Worm (Caenorhabditis elegans) whole organism, young adult: Measurements from ENCODE around the gene mam-2.
A peak's percentile ranks its signal among the peaks of the same experiment; 100 is the strongest.

Experiments used
- B0019.2 ChIP-seq: fragments of 200-800 bp; sonication (Bioruptor generic); conservative IDR thresholded peaks from 2 replicates; pipeline ENCODE4 v1.3.6; 2022; ENCODE audit warnings: missing genetic modification reagents, missing genetic modification characterization, missing compliant biosample characterization
- B0336.3 ChIP-seq: fragments of 200-800 bp; sonication (Bioruptor generic); IDR thresholded peaks from 2 replicates; pipeline ENCODE4 v1.3.6; 2022; ENCODE audit warnings: missing genetic modification characterization, missing compliant biosample characterization
- D2030.7 ChIP-seq: fragments of 200-800 bp; sonication (Bioruptor generic); IDR thresholded peaks from 2 replicates; pipeline ENCODE4 v1.3.6; 2022; ENCODE audit warnings: missing genetic modification reagents, missing genetic modification characterization, missing compliant biosample characterization
- F23B12.7 ChIP-seq: sonication (generic microtip); optimal IDR thresholded peaks from 2 replicates; lab custom pipeline; 2017; ENCODE audit warnings: missing genetic modification characterization, mild to moderate bottlenecking, missing compliant biosample characterization, antibody characterized with exemption, moderate library complexity; ENCODE audit not compliant: insufficient read depth
- K11D2.4 ChIP-seq: fragments of 200-800 bp; sonication (Bioruptor generic); IDR thresholded peaks from 2 replicates; pipeline ENCODE4 v1.3.6; 2022; ENCODE audit warnings: missing genetic modification reagents, missing genetic modification characterization, missing compliant biosample characterization
- Y53G8AR.9 ChIP-seq: fragments of 200-800 bp; sonication (Bioruptor generic); conservative IDR thresholded peaks from 2 replicates; pipeline ENCODE4 v1.3.6; 2022; ENCODE audit warnings: missing genetic modification reagents, missing genetic modification characterization, missing compliant biosample characterization
- Y56A3A.18 ChIP-seq: fragments of 200-800 bp; sonication (Bioruptor generic); IDR thresholded peaks from 2 replicates; pipeline ENCODE4 v1.3.6; 2022; ENCODE audit warnings: missing genetic modification reagents, missing genetic modification characterization, missing compliant biosample characterization
- Y67H2A.10 ChIP-seq: fragments of 200-800 bp; sonication (Bioruptor generic); conservative IDR thresholded peaks from 2 replicates; pipeline ENCODE4 v1.3.6; 2022; ENCODE audit warnings: missing genetic modification reagents, missing genetic modification characterization, missing compliant biosample characterization
- Y79H2A.3 ChIP-seq: fragments of 200-800 bp; sonication (Bioruptor generic); conservative IDR thresholded peaks from 2 replicates; pipeline ENCODE4 v1.3.6; 2022; ENCODE audit warnings: missing genetic modification reagents, missing genetic modification characterization, missing compliant biosample characterization
- ZK185.1 ChIP-seq: sonication (generic microtip); optimal IDR thresholded peaks from 2 replicates; lab custom pipeline; 2016; ENCODE audit warnings: mild to moderate bottlenecking, missing genetic modification characterization, missing compliant biosample characterization; ENCODE audit not compliant: poor library complexity, severe bottlenecking
- atf-7 ChIP-seq: sonication (generic microtip); optimal IDR thresholded peaks from 2 replicates; lab custom pipeline; 2017; ENCODE audit warnings: mild to moderate bottlenecking, missing genetic modification characterization, missing compliant biosample characterization
- attf-6 ChIP-seq: fragments of 200-800 bp; sonication (Bioruptor generic); IDR thresholded peaks from 2 replicates; pipeline ENCODE4 v1.3.6; 2022; ENCODE audit warnings: missing genetic modification reagents, missing genetic modification characterization, missing compliant biosample characterization
- ccch-3 ChIP-seq: fragments of 200-800 bp; sonication (Bioruptor generic); optimal IDR thresholded peaks from 2 replicates; lab custom pipeline; 2018; ENCODE audit warnings: mild to moderate bottlenecking, missing genetic modification characterization, missing compliant biosample characterization
- cebp-1 ChIP-seq, 2 experiments: fragments of 200-800 bp in 1 of 2; sonication (Bioruptor generic) in 1 of 2; sonication (generic microtip) in 1 of 2; IDR thresholded peaks in 1 of 2; optimal IDR thresholded peaks in 1 of 2; 2 replicates each; pipeline versions ENCODE4 v1.3.6 to Lab custom; 2017 to 2022; ENCODE audit warnings: missing compliant biosample characterization in 2 of 2, missing genetic modification characterization in 2 of 2, mild to moderate bottlenecking in 1 of 2, missing genetic modification reagents in 1 of 2, moderate library complexity in 1 of 2
- ceh-27 ChIP-seq: fragments of 200-800 bp; sonication (Bioruptor generic); optimal IDR thresholded peaks from 2 replicates; lab custom pipeline; 2018; ENCODE audit warnings: mild to moderate bottlenecking, missing genetic modification characterization, moderate library complexity, missing compliant biosample characterization
- ceh-91 ChIP-seq: fragments of 200-800 bp; sonication (Bioruptor generic); IDR thresholded peaks from 2 replicates; pipeline ENCODE4 v1.3.6; 2022; ENCODE audit warnings: missing genetic modification reagents, missing genetic modification characterization, missing compliant biosample characterization
- die-1 ChIP-seq: sonication (generic microtip); optimal IDR thresholded peaks from 2 replicates; lab custom pipeline; 2016; ENCODE audit warnings: missing genotype, mild to moderate bottlenecking, missing genetic modification characterization, missing compliant biosample characterization
- dpff-1 ChIP-seq: sonication (generic microtip); optimal IDR thresholded peaks from 2 replicates; lab custom pipeline; 2017; ENCODE audit warnings: mild to moderate bottlenecking, missing genetic modification characterization, missing compliant biosample characterization
- ekl-4 ChIP-seq: fragments of 200-800 bp; sonication (Bioruptor generic); IDR thresholded peaks from 2 replicates; pipeline ENCODE4 v1.3.6; 2022; ENCODE audit warnings: missing genetic modification reagents, missing genetic modification characterization, missing compliant biosample characterization
- him-1 ChIP-seq: sonication (generic microtip); optimal IDR thresholded peaks from 2 replicates; lab custom pipeline; 2016; ENCODE audit warnings: missing genotype, missing genetic modification reagents, missing genetic modification characterization, missing compliant biosample characterization
- hmg-1.2 ChIP-seq: fragments of 200-800 bp; sonication (Bioruptor generic); IDR thresholded peaks from 2 replicates; pipeline ENCODE4 v1.3.6; 2022; ENCODE audit warnings: missing genetic modification reagents, missing genetic modification characterization, missing compliant biosample characterization
- hrde-1 ChIP-seq: sonication (generic microtip); optimal IDR thresholded peaks from 2 replicates; lab custom pipeline; 2016; ENCODE audit warnings: missing genetic modification characterization, mild to moderate bottlenecking, missing compliant biosample characterization, moderate library complexity, missing genotype, missing genetic modification reagents, borderline replicate concordance
- lag-1 ChIP-seq: fragments of 200-800 bp; sonication (Bioruptor generic); IDR thresholded peaks from 2 replicates; pipeline ENCODE4 v1.3.6; 2022; ENCODE audit warnings: missing genetic modification reagents, missing genetic modification characterization, missing compliant biosample characterization
- let-607 ChIP-seq, 2 experiments: fragments of 200-800 bp in 1 of 2; sonication (Bioruptor generic) in 1 of 2; sonication (generic microtip) in 1 of 2; optimal IDR thresholded peaks; 2 replicates each; lab custom pipeline; 2016 to 2018; ENCODE audit warnings: mild to moderate bottlenecking in 2 of 2, missing compliant biosample characterization in 2 of 2, missing genetic modification characterization in 2 of 2, moderate library complexity in 2 of 2, missing genotype in 1 of 2
- lin-35 ChIP-seq, 3 experiments: fragments of 150-350 bp in 2 of 3; sonication (generic microtip) in 1 of 3; optimal IDR thresholded peaks; 2 replicates each; lab custom pipeline; 2014 to 2018; ENCODE audit warnings: missing biosample characterization in 3 of 3, missing genetic modification characterization in 3 of 3, missing genetic modification reagents in 3 of 3
- lin-54 ChIP-seq: fragments of 200-800 bp; sonication (Bioruptor generic); optimal IDR thresholded peaks from 2 replicates; lab custom pipeline; 2018; ENCODE audit warnings: mild to moderate bottlenecking, missing genetic modification characterization, missing compliant biosample characterization
- lsl-1 ChIP-seq: fragments of 200-800 bp; sonication (Bioruptor generic); optimal IDR thresholded peaks from 2 replicates; lab custom pipeline; 2018; ENCODE audit warnings: mild to moderate bottlenecking, missing genetic modification characterization, moderate library complexity, missing compliant biosample characterization
- madf-3 ChIP-seq: fragments of 200-800 bp; sonication (Bioruptor generic); IDR thresholded peaks from 2 replicates; pipeline ENCODE4 v1.3.6; 2022; ENCODE audit warnings: missing genetic modification reagents, missing genetic modification characterization, missing compliant biosample characterization
- madf-6 ChIP-seq: fragments of 200-800 bp; sonication (Bioruptor generic); IDR thresholded peaks from 2 replicates; pipeline ENCODE4 v1.3.6; 2022; ENCODE audit warnings: missing genetic modification reagents, missing genetic modification characterization, missing compliant biosample characterization
- mcd-1 ChIP-seq: fragments of 200-800 bp; sonication (Bioruptor generic); IDR thresholded peaks from 2 replicates; pipeline ENCODE4 v1.3.6; 2022; ENCODE audit warnings: missing genetic modification reagents, missing genetic modification characterization, missing compliant biosample characterization
- nfyb-1 ChIP-seq: fragments of 200-800 bp; sonication (Bioruptor generic); IDR thresholded peaks from 2 replicates; pipeline ENCODE4 v1.3.6; 2022; ENCODE audit warnings: missing genetic modification reagents, missing genetic modification characterization, missing compliant biosample characterization
- pha-4 ChIP-seq: fragments of 150-350 bp; sonication (generic microtip); optimal IDR thresholded peaks from 2 replicates; lab custom pipeline; 2014; ENCODE audit warnings: missing biosample characterization, missing genetic modification reagents, missing genetic modification characterization
- rcor-1 ChIP-seq: fragments of 200-800 bp; sonication (Bioruptor generic); IDR thresholded peaks from 2 replicates; pipeline ENCODE4 v1.3.6; 2022; ENCODE audit warnings: missing genetic modification reagents, missing genetic modification characterization, missing compliant biosample characterization
- repo-1 ChIP-seq: sonication (generic microtip); optimal IDR thresholded peaks from 2 replicates; lab custom pipeline; 2017; ENCODE audit warnings: mild to moderate bottlenecking, missing genetic modification characterization, missing compliant biosample characterization
- rpc-1 ChIP-seq, 2 experiments: fragments of 150-350 bp in 1 of 2; sonication (generic microtip) in 1 of 2; optimal IDR thresholded peaks; 2 replicates each; lab custom pipeline; 2014 to 2018; ENCODE audit warnings: missing biosample characterization in 1 of 2, missing genetic modification characterization in 1 of 2, missing genetic modification reagents in 1 of 2, missing genotype in 1 of 2
- sdz-38 ChIP-seq: sonication (generic microtip); optimal IDR thresholded peaks from 2 replicates; lab custom pipeline; 2016; ENCODE audit warnings: missing genotype, missing genetic modification characterization, missing compliant biosample characterization
- snpc-1.1 ChIP-seq: sonication (generic microtip); optimal IDR thresholded peaks from 2 replicates; lab custom pipeline; 2017; ENCODE audit warnings: missing genetic modification characterization, mild to moderate bottlenecking, missing compliant biosample characterization, antibody characterized with exemption, moderate library complexity, missing genotype, missing genetic modification reagents; ENCODE audit not compliant: insufficient read depth
- tbx-9 ChIP-seq: sonication (generic microtip); optimal IDR thresholded peaks from 2 replicates; lab custom pipeline; 2016; ENCODE audit warnings: borderline replicate concordance, missing genetic modification characterization, inconsistent platforms, missing compliant biosample characterization
- ztf-22 ChIP-seq: fragments of 200-800 bp; sonication (Bioruptor generic); optimal IDR thresholded peaks from 2 replicates; lab custom pipeline; 2018; ENCODE audit warnings: mild to moderate bottlenecking, missing genetic modification characterization, moderate library complexity, missing compliant biosample characterization
- ztf-25 ChIP-seq: fragments of 200-800 bp; sonication (Bioruptor generic); IDR thresholded peaks from 2 replicates; pipeline ENCODE4 v1.3.6; 2022; ENCODE audit warnings: missing genetic modification reagents, missing genetic modification characterization, missing compliant biosample characterization
- ztf-26 ChIP-seq: sonication (generic microtip); optimal IDR thresholded peaks from 2 replicates; lab custom pipeline; 2017; ENCODE audit warnings: missing genetic modification characterization, missing compliant biosample characterization

The mam-2 gene

ce11 chrIV:9977602-9978172, 5.3 kb upstream of the mam-2 start, which contains the start of gene dhp-2:
dhp-2 (plus strand) TSS chrIV:9978122.
- TF ChIP-seq snpc-1.1 (tag; lab: Kevin White, UChicago) (no peak), ccch-3 (GFP tag; lab: Kevin White, UChicago) (no peak), tbx-9 (no peak), mcd-1 (no peak), ceh-27 (GFP tag; lab: Kevin White, UChicago) (no peak), ztf-26 (no peak), rcor-1 (no peak), ZK185.1 (tag; lab: Kevin White, UChicago) (no peak), B0336.3 (no peak), rpc-1 (optimal IDR thresholded peaks at IDR 0.05; lab: Kevin White, UChicago) (no peak), rpc-1 (tag; optimal IDR thresholded peaks at IDR 0.05; lab: Kevin White, UChicago) (no peak), repo-1 (tag; lab: Kevin White, UChicago) (no peak), F23B12.7 (tag; lab: Kevin White, UChicago) (no peak), lsl-1 (GFP tag; lab: Kevin White, UChicago) (no peak)

- TF ChIP-seq B0019.2 (GFP tag; lab: Robert Waterston, UW), result no peak
- no peak for TF ChIP-seq sdz-38 (tag; lab: Kevin White, UChicago)
- no peak for TF ChIP-seq die-1 (tag; lab: Kevin White, UChicago)
- TF ChIP-seq hmg-1.2, result peak; percentile 87
- no peak for TF ChIP-seq pha-4 (tag; lab: Kevin White, UChicago)
- TF ChIP-seq mcd-1, result peak; percentile 36; the same call in 1 of the 2 replicates
These were observed 685 bp upstream of the mam-2 start, which contains the start of gene rrp-1 for ce11 chrIV:9982226-9982794. rrp-1 (minus strand) TSS chrIV:9982276.

ce11 chrIV:9989416-9989815, 6.4 kb downstream of the mam-2 start:
- TF ChIP-seq lin-35 (GFP tag; optimal IDR thresholded peaks at IDR 0.05; lab: Kevin White, UChicago) (no peak), dpff-1 (tag; lab: Kevin White, UChicago) (no peak), ceh-27 (GFP tag; lab: Kevin White, UChicago) (no peak), let-607 (tag; optimal IDR thresholded peaks at IDR 0.05; lab: Kevin White, UChicago) (no peak), Y79H2A.3 (GFP tag; lab: Robert Waterston, UW) (no peak), hrde-1 (peak; percentile 57), madf-6 (peak; percentile 41; the same call in 1 of the 2 replicates), him-1 (peak; percentile 43), ztf-25 (GFP tag; lab: Robert Waterston, UW) (no peak), lin-54 (peak; percentile 5), B0336.3 (peak; percentile 70), madf-3 (GFP tag; lab: Robert Waterston, UW) (peak; percentile 52; the same call in 1 of the 2 replicates), nfyb-1 (peak; percentile 37; the same call in 1 of the 2 replicates), D2030.7 (GFP tag; lab: Robert Waterston, UW) (no peak), Y53G8AR.9 (GFP tag; lab: Robert Waterston, UW) (no peak; the same call in 1 of the 2 replicates), ztf-22 (no peak), Y56A3A.18 (GFP tag; lab: Robert Waterston, UW) (no peak), Y67H2A.10 (GFP tag; lab: Robert Waterston, UW) (no peak), ekl-4 (no peak), attf-6 (GFP tag; lab: Robert Waterston, UW) (no peak), K11D2.4 (no peak), atf-7 (tag; lab: Kevin White, UChicago) (no peak), ceh-91 (0 out of 2 replicates have a peak, but pooled peaks have one; percentile 9), lsl-1 (GFP tag; lab: Kevin White, UChicago) (no peak), cebp-1 (GFP tag; IDR thresholded peaks at IDR 0.05; lab: Robert Waterston, UW) (no peak), cebp-1 (tag; optimal IDR thresholded peaks at IDR 0.05; lab: Kevin White, UChicago) (peak; percentile 26), lag-1 (no peak), ztf-26 (no peak), mcd-1 (no peak)
